Fruit fly (Drosophila melanogaster) whole organism, embryonic: ENCODE data around the gene Naxd.

Experiments used
- Bdp1 ChIP-seq: fragments of 200-800 bp; sonication (Bioruptor generic); optimal IDR thresholded peaks from 3 replicates; lab custom pipeline; 2016; ENCODE audit warnings: missing biosample characterization, missing genetic modification characterization
- CG10267 ChIP-seq: fragments of 200-800 bp; sonication (Bioruptor generic); optimal IDR thresholded peaks from 2 replicates; lab custom pipeline; 2018; ENCODE audit warnings: missing biosample characterization, mild to moderate bottlenecking, missing genetic modification characterization, moderate library complexity
- CG10321 ChIP-seq: fragments of 200-800 bp; sonication (Bioruptor generic); IDR thresholded peaks from 2 replicates; pipeline ENCODE4 v1.3.6; 2022; ENCODE audit warnings: missing biosample characterization, missing genetic modification characterization
- CG10366 ChIP-seq: fragments of 200-800 bp; sonication (Bioruptor generic); IDR thresholded peaks from 2 replicates; pipeline ENCODE4 v1.3.6; 2022; ENCODE audit warnings: missing biosample characterization, missing genetic modification characterization
- CG10462 ChIP-seq: fragments of 200-800 bp; sonication (Bioruptor generic); optimal IDR thresholded peaks from 2 replicates; lab custom pipeline; 2016; ENCODE audit warnings: missing biosample characterization, missing genetic modification characterization
- CG17568 ChIP-seq: fragments of 200-800 bp; sonication (Bioruptor generic); optimal IDR thresholded peaks from 2 replicates; lab custom pipeline; 2018; ENCODE audit warnings: missing biosample characterization, mild to moderate bottlenecking, missing genetic modification characterization, moderate library complexity
- CG17802 ChIP-seq: fragments of 200-800 bp; sonication (Bioruptor generic); optimal IDR thresholded peaks from 2 replicates; lab custom pipeline; 2018; ENCODE audit warnings: missing biosample characterization, mild to moderate bottlenecking, missing genetic modification characterization, moderate library complexity
- CG18764 ChIP-seq: fragments of 200-800 bp; sonication (Bioruptor generic); optimal IDR thresholded peaks from 3 replicates; lab custom pipeline; 2016; ENCODE audit warnings: missing biosample characterization, missing genetic modification characterization
- CG31365 ChIP-seq: fragments of 200-800 bp; sonication (Bioruptor generic); optimal IDR thresholded peaks from 2 replicates; lab custom pipeline; 2018; ENCODE audit warnings: missing biosample characterization, mild to moderate bottlenecking, missing genetic modification characterization
- CG31388 ChIP-seq: fragments of 200-800 bp; sonication (Bioruptor generic); optimal IDR thresholded peaks from 2 replicates; lab custom pipeline; 2016; ENCODE audit warnings: missing biosample characterization, missing genetic modification characterization
- CG34422 ChIP-seq: fragments of 200-800 bp; sonication (Bioruptor generic); IDR thresholded peaks from 3 replicates; pipeline ENCODE4 v1.3.6; 2022; ENCODE audit warnings: missing biosample characterization, missing genetic modification characterization
- CG4328 ChIP-seq: fragments of 200-800 bp; sonication (Bioruptor generic); optimal IDR thresholded peaks from 3 replicates; lab custom pipeline; 2017; ENCODE audit warnings: missing biosample characterization, missing genetic modification reagents, missing genetic modification characterization
- CG6254 ChIP-seq: fragments of 200-800 bp; sonication (Bioruptor generic); optimal IDR thresholded peaks from 3 replicates; lab custom pipeline; 2017; ENCODE audit warnings: mild to moderate bottlenecking, missing biosample characterization, missing genetic modification reagents, missing genetic modification characterization
- CG6272 ChIP-seq: fragments of 200-800 bp; sonication (Bioruptor generic); IDR thresholded peaks from 2 replicates; pipeline ENCODE4 v1.3.6; 2022; ENCODE audit warnings: missing biosample characterization, missing genetic modification characterization
- CG6683 ChIP-seq: fragments of 200-800 bp; sonication (Bioruptor generic); optimal IDR thresholded peaks from 2 replicates; lab custom pipeline; 2017; ENCODE audit warnings: missing biosample characterization, mild to moderate bottlenecking, missing genetic modification characterization, missing genetic modification reagents
- CG7271 ChIP-seq: fragments of 200-800 bp; sonication (Bioruptor generic); optimal IDR thresholded peaks from 2 replicates; lab custom pipeline; 2018; ENCODE audit warnings: missing biosample characterization, mild to moderate bottlenecking, missing genetic modification characterization, moderate library complexity
- CG8924 ChIP-seq: fragments of 200-800 bp; optimal IDR thresholded peaks from 3 replicates; lab custom pipeline; 2019; ENCODE audit warnings: missing biosample characterization, mild to moderate bottlenecking, missing genetic modification characterization, moderate library complexity
- CG8944 ChIP-seq: fragments of 200-800 bp; sonication (Bioruptor generic); optimal IDR thresholded peaks from 3 replicates; lab custom pipeline; 2016; ENCODE audit warnings: missing biosample characterization, missing genetic modification characterization
- CTCF ChIP-seq: fragments of 200-800 bp; sonication (Bioruptor generic); optimal IDR thresholded peaks from 2 replicates; lab custom pipeline; 2017; ENCODE audit warnings: missing biosample characterization, mild to moderate bottlenecking, missing genetic modification characterization, moderate library complexity
- Dad ChIP-seq: fragments of 200-800 bp; sonication (Bioruptor generic); optimal IDR thresholded peaks from 3 replicates; lab custom pipeline; 2016; ENCODE audit warnings: missing biosample characterization, missing genetic modification characterization
- Dll ChIP-seq: fragments of 200-800 bp; sonication (Bioruptor generic); IDR thresholded peaks from 4 replicates; pipeline ENCODE4 v1.3.6; 2022; ENCODE audit warnings: missing biosample characterization, missing genetic modification characterization; ENCODE audit not compliant: partially characterized antibody
- ERR ChIP-seq: fragments of 200-800 bp; sonication (Bioruptor generic); optimal IDR thresholded peaks from 2 replicates; lab custom pipeline; 2016; ENCODE audit warnings: missing biosample characterization, missing genetic modification characterization
- Elba2 ChIP-seq: fragments of 200-800 bp; sonication (Bioruptor generic); optimal IDR thresholded peaks from 3 replicates; lab custom pipeline; 2016; ENCODE audit warnings: missing biosample characterization, missing genetic modification characterization
- Fer3 ChIP-seq: fragments of 200-800 bp; sonication (Bioruptor generic); optimal IDR thresholded peaks from 2 replicates; lab custom pipeline; 2018; ENCODE audit warnings: missing biosample characterization, mild to moderate bottlenecking, missing genetic modification characterization, moderate library complexity
- Gsc ChIP-seq: fragments of 200-800 bp; sonication (Bioruptor generic); IDR thresholded peaks from 2 replicates; pipeline ENCODE4 v1.3.6; 2022; ENCODE audit warnings: missing biosample characterization, missing genetic modification characterization
- Hey ChIP-seq: fragments of 200-800 bp; sonication (Bioruptor generic); optimal IDR thresholded peaks from 3 replicates; lab custom pipeline; 2018; ENCODE audit warnings: missing biosample characterization, mild to moderate bottlenecking, missing genetic modification characterization
- Kr ChIP-seq: fragments of 200-800 bp; sonication (Bioruptor generic); optimal IDR thresholded peaks from 2 replicates; lab custom pipeline; 2017; ENCODE audit warnings: missing biosample characterization, mild to moderate bottlenecking, missing genetic modification characterization
- MTF-1 ChIP-seq: fragments of 200-800 bp; sonication (Bioruptor generic); optimal IDR thresholded peaks from 2 replicates; lab custom pipeline; 2018; ENCODE audit warnings: missing biosample characterization, mild to moderate bottlenecking, missing genetic modification characterization, borderline replicate concordance
- Mes4 ChIP-seq: fragments of 200-800 bp; sonication (Bioruptor generic); optimal IDR thresholded peaks from 2 replicates; lab custom pipeline; 2016; ENCODE audit warnings: missing biosample characterization, missing genetic modification characterization
- Oaz ChIP-seq: fragments of 200-800 bp; sonication (Bioruptor generic); IDR thresholded peaks from 2 replicates; pipeline ENCODE4 v1.3.6; 2022; ENCODE audit warnings: missing biosample characterization, missing genetic modification characterization
- Spps ChIP-seq: fragments of 200-800 bp; sonication (Bioruptor generic); optimal IDR thresholded peaks from 2 replicates; lab custom pipeline; 2018; ENCODE audit warnings: missing biosample characterization, mild to moderate bottlenecking, missing genetic modification characterization
- Sry-β ChIP-seq: fragments of 200-800 bp; sonication (Bioruptor generic); optimal IDR thresholded peaks from 2 replicates; lab custom pipeline; 2018; ENCODE audit warnings: missing biosample characterization, mild to moderate bottlenecking, missing genetic modification characterization, moderate library complexity
- chm ChIP-seq: fragments of 200-800 bp; sonication (Bioruptor generic); IDR thresholded peaks from 2 replicates; pipeline ENCODE4 v1.3.6; 2022; ENCODE audit warnings: missing biosample characterization, missing genetic modification characterization
- corto ChIP-seq: fragments of 200-800 bp; sonication (Bioruptor generic); optimal IDR thresholded peaks from 2 replicates; lab custom pipeline; 2016; ENCODE audit warnings: missing biosample characterization, mild to moderate bottlenecking, missing genetic modification characterization, moderate library complexity
- disco-r ChIP-seq: fragments of 200-800 bp; sonication (Bioruptor generic); optimal IDR thresholded peaks from 2 replicates; lab custom pipeline; 2016; ENCODE audit warnings: missing biosample characterization, missing genetic modification characterization
- en ChIP-seq: fragments of 200-800 bp; sonication (Bioruptor generic); optimal IDR thresholded peaks from 2 replicates; lab custom pipeline; 2016; ENCODE audit warnings: missing biosample characterization, missing genetic modification characterization
- exex ChIP-seq: fragments of 200-800 bp; sonication (Bioruptor generic); optimal IDR thresholded peaks from 4 replicates; lab custom pipeline; 2018; ENCODE audit warnings: missing biosample characterization, mild to moderate bottlenecking, missing genetic modification characterization, moderate library complexity
- eyg ChIP-seq: fragments of 200-800 bp; sonication (Bioruptor generic); optimal IDR thresholded peaks from 3 replicates; lab custom pipeline; 2016; ENCODE audit warnings: missing biosample characterization, missing genetic modification characterization
- grau ChIP-seq: fragments of 200-800 bp; optimal IDR thresholded peaks from 3 replicates; lab custom pipeline; 2019; ENCODE audit warnings: missing biosample characterization, mild to moderate bottlenecking, missing genetic modification characterization, moderate library complexity
- h ChIP-seq: fragments of >200 bp; optimal IDR thresholded peaks from 2 replicates; lab custom pipeline; 2017
- nerfin-2 ChIP-seq: fragments of 200-800 bp; sonication (Bioruptor generic); IDR thresholded peaks from 2 replicates; pipeline ENCODE4 v1.3.6; 2022; ENCODE audit warnings: missing biosample characterization, missing genetic modification characterization; ENCODE audit not compliant: partially characterized antibody
- nom ChIP-seq: fragments of 200-800 bp; sonication (Bioruptor generic); optimal IDR thresholded peaks from 2 replicates; lab custom pipeline; 2017; ENCODE audit warnings: missing biosample characterization, missing genetic modification characterization, mild to moderate bottlenecking, moderate library complexity, missing genetic modification reagents
- pita ChIP-seq: fragments of 200-800 bp; sonication (Bioruptor generic); optimal IDR thresholded peaks from 2 replicates; lab custom pipeline; 2017; ENCODE audit warnings: missing biosample characterization, mild to moderate bottlenecking, missing genetic modification characterization
- psq ChIP-seq: fragments of 200-800 bp; sonication (Bioruptor generic); optimal IDR thresholded peaks from 2 replicates; lab custom pipeline; 2017; ENCODE audit warnings: missing biosample characterization, missing genetic modification characterization
- rib ChIP-seq: fragments of 200-800 bp; sonication (Bioruptor generic); IDR thresholded peaks from 2 replicates; pipeline ENCODE4 v1.3.6; 2022; ENCODE audit warnings: missing biosample characterization, missing genetic modification characterization
- slbo ChIP-seq: fragments of 200-800 bp; sonication (Bioruptor generic); IDR thresholded peaks from 2 replicates; pipeline ENCODE4 v1.3.6; 2022; ENCODE audit warnings: missing biosample characterization, missing genetic modification characterization
- sna ChIP-seq: fragments of 200-800 bp; sonication (Bioruptor generic); IDR thresholded peaks from 2 replicates; pipeline ENCODE4 v1.3.6; 2022; ENCODE audit warnings: missing biosample characterization, missing genetic modification characterization; ENCODE audit not compliant: partially characterized antibody
- sr ChIP-seq: fragments of 200-800 bp; sonication (Bioruptor generic); IDR thresholded peaks from 3 replicates; pipeline ENCODE4 v1.3.6; 2022; ENCODE audit warnings: missing biosample characterization, missing genetic modification characterization
- tgo ChIP-seq: fragments of 200-800 bp; sonication (Bioruptor generic); IDR thresholded peaks from 3 replicates; pipeline ENCODE4 v1.3.6; 2022; ENCODE audit warnings: missing biosample characterization, missing genetic modification characterization
- usp ChIP-seq: fragments of >200 bp; optimal IDR thresholded peaks from 2 replicates; lab custom pipeline; 2017; ENCODE audit warnings: missing biosample characterization, missing genetic modification characterization
- vnd ChIP-seq: fragments of 200-800 bp; sonication (Bioruptor generic); IDR thresholded peaks from 3 replicates; pipeline ENCODE4 v1.3.6; 2022; ENCODE audit warnings: missing biosample characterization, missing genetic modification characterization; ENCODE audit not compliant: partially characterized antibody
- yki ChIP-seq: fragments of >200 bp; optimal IDR thresholded peaks from 3 replicates; lab custom pipeline; 2018

The Naxd gene

DNA sequence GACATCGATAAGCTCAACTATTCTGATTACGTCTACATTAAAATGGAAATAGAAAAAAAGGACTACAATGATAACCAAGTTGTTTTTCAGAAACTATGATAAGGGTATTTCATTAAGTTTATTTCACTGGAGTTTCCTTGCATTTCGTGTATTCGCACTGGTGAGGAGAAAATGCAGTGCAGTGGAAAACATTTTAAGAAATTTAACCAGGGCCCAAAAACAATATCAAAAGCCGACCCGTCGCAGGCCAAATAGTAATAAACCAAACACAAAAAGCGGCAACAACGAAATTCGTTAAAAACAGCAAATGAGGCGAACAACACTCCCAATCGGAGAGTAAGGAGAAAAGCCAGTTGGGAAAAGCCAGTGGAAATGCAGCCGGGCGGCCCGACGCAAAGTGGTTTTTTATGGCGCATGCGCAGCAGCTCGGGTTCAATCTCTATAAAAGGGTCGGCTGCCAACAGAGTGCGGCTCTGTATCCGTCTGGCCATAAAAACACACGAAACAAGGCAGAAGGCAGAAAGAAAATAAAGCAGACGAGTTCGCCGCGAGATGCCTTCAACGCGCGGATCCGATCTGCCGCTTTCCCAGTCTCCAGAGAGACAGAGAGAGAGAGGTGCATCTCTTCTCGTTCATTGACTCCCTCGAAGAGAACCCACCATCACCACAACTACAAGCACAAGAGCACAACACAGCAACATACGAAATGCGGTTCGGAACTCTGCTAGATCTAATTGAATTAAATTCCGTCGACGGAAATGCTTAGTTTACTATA lies 16.4 kb downstream of the Naxd start (continued):
- no peak for TF ChIP-seq sr (GFP tag; lab: Robert Waterston, UW)
- no peak for TF ChIP-seq Hey (tag; lab: Kevin White, UChicago)
- TF ChIP-seq Kr (GFP tag; lab: Kevin White, UChicago): peak; percentile 10
- TF ChIP-seq yki (lab: Kevin White, UChicago): no peak
- no peak for TF ChIP-seq usp (GFP tag; lab: Kevin White, UChicago)
- TF ChIP-seq vnd (GFP tag; lab: Robert Waterston, UW): no peak
- TF ChIP-seq Spps (tag; lab: Kevin White, UChicago): no peak
- no peak for TF ChIP-seq chm (GFP tag; lab: Robert Waterston, UW)
- no peak for TF ChIP-seq CG17802 (tag; lab: Kevin White, UChicago)
- TF ChIP-seq pita (GFP tag; lab: Kevin White, UChicago): peak; percentile 18
- TF ChIP-seq Bdp1 (GFP tag; lab: Kevin White, UChicago): no peak
- no peak for TF ChIP-seq h (lab: Kevin White, UChicago)
- no peak for TF ChIP-seq CG4328 (GFP tag; lab: Kevin White, UChicago)
- TF ChIP-seq psq (GFP tag; lab: Kevin White, UChicago): no peak
- no peak for TF ChIP-seq MTF-1 (GFP tag; lab: Kevin White, UChicago)
- no peak for TF ChIP-seq Sry-β (GFP tag; lab: Kevin White, UChicago)
- no peak for TF ChIP-seq tgo (GFP tag; lab: Robert Waterston, UW)
- no peak for TF ChIP-seq CG10267 (tag; lab: Kevin White, UChicago)
- TF ChIP-seq Mes4: no peak
- TF ChIP-seq rib (GFP tag; lab: Robert Waterston, UW): 0 out of 2 replicates have a peak, but pooled peaks have one; percentile 15
- TF ChIP-seq CG34422 (GFP tag; lab: Robert Waterston, UW): no peak
- no peak for TF ChIP-seq disco-r (GFP tag; lab: Kevin White, UChicago)
- TF ChIP-seq CG10366 (GFP tag; lab: Robert Waterston, UW): no peak
- TF ChIP-seq grau (tag; lab: Kevin White, UChicago): peak; percentile 55
- no peak for TF ChIP-seq nom (GFP tag; lab: Kevin White, UChicago)
- TF ChIP-seq slbo (GFP tag; lab: Robert Waterston, UW): no peak
- TF ChIP-seq CG10462 (GFP tag; lab: Kevin White, UChicago): no peak
- TF ChIP-seq CG6683: no peak
- TF ChIP-seq Dll (GFP tag; lab: Robert Waterston, UW): no peak
- TF ChIP-seq CTCF (GFP tag; lab: Kevin White, UChicago): peak; percentile 5
- no peak for TF ChIP-seq ERR (GFP tag; lab: Kevin White, UChicago)
- no peak for TF ChIP-seq CG6272 (GFP tag; lab: Robert Waterston, UW)
- TF ChIP-seq CG7271 (tag; lab: Kevin White, UChicago): no peak
- no peak for TF ChIP-seq eyg
- no peak for TF ChIP-seq CG17568
- TF ChIP-seq Elba2: peak; percentile 50
- no peak for TF ChIP-seq CG6254 (GFP tag; lab: Kevin White, UChicago)
- TF ChIP-seq nerfin-2 (GFP tag; lab: Robert Waterston, UW): no peak
- no peak for TF ChIP-seq exex (tag; lab: Kevin White, UChicago)
- no peak for TF ChIP-seq CG18764
- TF ChIP-seq CG31365 (tag; lab: Kevin White, UChicago): no peak
- TF ChIP-seq Gsc (GFP tag; lab: Robert Waterston, UW): no peak
- no peak for TF ChIP-seq corto (GFP tag; lab: Kevin White, UChicago)
- no peak for TF ChIP-seq Fer3 (tag; lab: Kevin White, UChicago)
- TF ChIP-seq CG8924 (tag; lab: Kevin White, UChicago): no peak
- no peak for TF ChIP-seq Dad (GFP tag; lab: Kevin White, UChicago)
- TF ChIP-seq CG10321 (GFP tag; lab: Robert Waterston, UW): no peak
- TF ChIP-seq Oaz (GFP tag; lab: Robert Waterston, UW): no peak
- no peak for TF ChIP-seq CG31388 (GFP tag; lab: Kevin White, UChicago)
- no peak for TF ChIP-seq en
- no peak for TF ChIP-seq sna (GFP tag; lab: Robert Waterston, UW)
- no peak for TF ChIP-seq CG8944 (GFP tag; lab: Kevin White, UChicago)
